Worm (Caenorhabditis elegans) whole organism, dauer: ENCODE measurements around the gene Y43C5A.4.

Experiments used
- unc-62 ChIP-seq: sonication (generic microtip); optimal IDR thresholded peaks from 2 replicates; lab custom pipeline; 2017; ENCODE audit warnings: missing biosample characterization, missing genetic modification reagents, missing genetic modification characterization

Gene Y43C5A.4

DNA sequence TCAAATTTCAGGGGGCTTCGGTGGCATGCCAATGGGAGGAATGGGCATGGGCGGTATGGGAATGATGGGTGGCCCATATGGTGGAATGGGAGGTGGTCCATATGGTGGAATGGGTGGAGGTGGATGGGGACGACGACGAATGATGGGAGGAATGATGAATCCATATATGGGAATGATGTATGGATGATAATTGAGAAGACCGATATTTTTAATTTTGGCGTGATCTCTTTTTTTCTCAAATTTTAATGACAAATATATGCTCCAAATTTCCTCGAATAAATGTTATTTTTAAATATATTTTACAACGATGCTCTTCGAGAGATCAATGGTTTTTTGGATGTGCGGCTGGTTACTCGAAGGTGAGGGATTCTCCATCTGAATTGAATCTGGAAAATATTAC lies at the start of gene Y43C5A.4:
Y43C5A.4 (plus strand) TSS at position 301 of the 400 bp plus-strand sequence.
- TF ChIP-seq unc-62 (GFP tag; lab: Kevin White, UChicago), result no peak

ce11 chrIV:10230971-10231370 lies 46.8 kb upstream of the Y43C5A.4 start, which contains the start of gene F01G10.5:
F01G10.5 (minus strand) TSS chrIV:10231071.
- no peak for TF ChIP-seq unc-62 (GFP tag; lab: Kevin White, UChicago)

- TF ChIP-seq unc-62 (GFP tag; lab: Kevin White, UChicago), result no peak
These were observed 45.4 kb upstream of the Y43C5A.4 start, which contains the start of gene F01G10.4 for ce11 chrIV:10232456-10232855. F01G10.4 (minus strand) TSS chrIV:10232556.

DNA sequence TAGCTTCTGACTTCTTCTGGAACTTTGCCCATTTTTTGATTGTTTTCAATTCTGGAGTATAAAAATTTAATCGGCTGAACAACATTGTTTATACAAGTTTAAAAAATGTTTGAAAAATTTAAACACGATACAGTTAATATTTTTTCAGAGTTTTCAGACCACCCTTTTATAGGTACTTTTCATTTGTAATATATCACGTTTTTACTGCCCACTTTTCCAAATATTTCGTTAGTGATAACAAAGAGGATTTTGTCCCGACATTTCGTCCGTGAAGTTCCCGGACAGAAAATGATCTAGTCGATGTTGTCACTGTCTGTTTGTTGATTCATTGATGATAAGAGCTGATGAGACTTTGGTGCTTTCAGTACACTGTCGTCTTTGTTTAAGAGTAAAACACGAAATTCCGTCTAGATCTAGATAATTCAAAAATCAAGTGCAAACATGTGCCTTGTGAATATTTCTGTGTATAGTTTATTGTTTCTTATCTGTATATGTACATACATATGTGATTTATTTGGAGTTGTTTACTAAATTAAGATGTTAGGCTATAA lies 42.5 kb upstream of the Y43C5A.4 start, which contains the start of gene ech-9:
ech-9 (minus strand) TSS at position 51 of the 551 bp plus-strand sequence.
- no peak for TF ChIP-seq unc-62 (GFP tag; lab: Kevin White, UChicago)

ce11 chrIV:10236106-10236505 lies 41.7 kb upstream of the Y43C5A.4 start:
- no peak for TF ChIP-seq unc-62 (GFP tag; lab: Kevin White, UChicago)

DNA sequence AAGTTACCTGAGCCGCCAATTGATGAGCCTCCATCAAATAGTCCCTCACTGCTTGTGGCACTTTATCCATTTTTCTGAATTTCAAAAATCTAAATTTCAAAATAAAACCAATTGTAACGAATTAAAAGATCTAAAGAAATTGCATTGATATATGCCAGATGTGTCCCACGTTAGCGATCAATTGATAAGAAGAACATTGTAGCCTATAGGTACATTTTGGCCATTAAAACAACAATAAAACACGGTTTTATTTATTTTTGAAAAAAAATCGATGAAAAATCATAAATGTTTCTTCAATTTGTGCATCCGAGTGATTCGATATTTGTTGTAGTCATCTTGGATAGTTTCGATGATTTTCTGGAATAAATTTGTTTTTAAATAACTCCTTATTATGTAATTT lies 38.8 kb upstream of the Y43C5A.4 start, which contains the start of gene ech-8:
ech-8 (minus strand) TSS at position 132 of the 400 bp plus-strand sequence.
- no peak for TF ChIP-seq unc-62 (GFP tag; lab: Kevin White, UChicago)

DNA sequence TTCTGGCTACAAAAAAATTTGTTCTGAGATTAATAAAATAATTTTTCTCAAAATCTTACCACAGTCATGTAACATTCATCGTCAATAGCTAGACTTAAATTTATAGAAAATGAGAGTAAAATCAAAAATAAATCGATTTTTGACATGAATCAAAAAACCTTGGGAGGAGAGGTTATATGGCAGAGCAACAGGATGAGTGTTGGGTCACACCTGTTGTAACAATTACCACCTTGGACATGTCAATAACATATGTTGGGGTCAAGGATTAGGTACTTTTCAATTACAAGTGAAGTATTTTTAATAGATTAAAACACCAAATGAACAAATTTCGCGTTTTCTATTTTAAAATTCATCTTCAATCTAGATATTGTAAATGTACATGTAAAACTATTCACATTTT lies 36.2 kb upstream of the Y43C5A.4 start, which contains the start of gene lipl-7:
lipl-7 (minus strand) TSS at position 165 of the 400 bp plus-strand sequence.
- TF ChIP-seq unc-62 (GFP tag; lab: Kevin White, UChicago), result no peak

DNA sequence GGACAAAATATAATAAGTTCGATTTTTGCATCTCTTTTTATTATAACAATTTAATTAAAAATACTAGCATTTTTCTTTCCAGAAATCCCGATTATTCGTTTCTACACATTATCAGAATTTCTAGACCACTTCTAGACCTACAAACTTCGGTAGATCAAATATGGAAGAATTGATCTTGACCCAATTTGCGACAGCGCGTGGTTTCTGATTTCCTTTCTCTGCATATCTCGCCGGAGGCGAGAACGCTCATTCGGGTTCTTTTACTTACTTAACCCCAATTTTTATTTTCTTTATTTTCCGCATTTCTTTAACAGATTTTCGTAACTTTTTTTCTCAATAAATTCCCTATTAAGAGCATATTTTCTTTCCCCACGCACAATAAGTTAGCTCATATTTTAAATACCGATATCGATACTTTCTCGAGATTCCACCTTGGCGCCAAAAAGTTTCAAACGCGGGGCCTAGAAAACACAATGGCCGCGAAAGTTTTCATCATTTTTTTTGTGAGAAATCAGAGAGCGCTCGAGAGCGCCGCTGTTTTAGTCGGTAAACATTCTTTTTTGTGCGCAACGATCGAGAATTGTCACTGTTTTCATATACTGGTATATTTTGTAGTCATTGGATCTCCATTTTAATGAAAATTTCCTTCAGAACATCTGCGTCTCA lies 35.2 kb upstream of the Y43C5A.4 start:
- TF ChIP-seq unc-62 (GFP tag; lab: Kevin White, UChicago), result no peak

- TF ChIP-seq unc-62 (GFP tag; lab: Kevin White, UChicago), result no peak
These were observed 34.5 kb upstream of the Y43C5A.4 start, which contains the start of gene tkt-1 for ce11 chrIV:10243276-10243675. tkt-1 (plus strand) TSS chrIV:10243612.

ce11 chrIV:10245666-10246210 lies 32.1 kb upstream of the Y43C5A.4 start, which contains the start of gene F01G10.10:
F01G10.10 (plus strand) TSS chrIV:10246160.
- TF ChIP-seq unc-62 (GFP tag; lab: Kevin White, UChicago), result no peak

DNA sequence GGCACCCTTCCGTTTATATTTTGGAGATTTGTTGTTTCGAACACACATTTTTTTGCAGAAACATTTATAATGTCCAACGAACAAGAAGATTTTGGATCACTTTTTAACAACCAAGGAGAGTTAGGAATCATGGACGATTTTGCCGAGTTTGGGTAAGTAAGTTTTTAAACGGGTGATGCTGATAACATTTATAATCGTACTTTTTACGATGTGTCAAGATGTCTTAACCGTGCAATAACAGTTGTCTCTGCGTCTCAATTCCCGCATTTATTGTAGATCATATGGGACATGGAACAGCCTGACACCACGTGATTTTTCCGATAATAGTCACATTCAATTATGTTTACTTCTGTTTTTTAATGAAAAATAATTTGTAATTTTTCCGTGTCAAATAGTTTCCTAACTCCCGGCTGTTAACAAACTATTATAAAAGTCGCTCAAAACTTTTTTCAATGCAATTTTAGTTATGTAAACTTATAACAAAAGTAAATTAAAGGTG lies 27.2 kb upstream of the Y43C5A.4 start, which contains the start of gene daf-14:
daf-14 (plus strand) TSS at position 51 of the 499 bp plus-strand sequence.
- no peak for TF ChIP-seq unc-62 (GFP tag; lab: Kevin White, UChicago)

DNA sequence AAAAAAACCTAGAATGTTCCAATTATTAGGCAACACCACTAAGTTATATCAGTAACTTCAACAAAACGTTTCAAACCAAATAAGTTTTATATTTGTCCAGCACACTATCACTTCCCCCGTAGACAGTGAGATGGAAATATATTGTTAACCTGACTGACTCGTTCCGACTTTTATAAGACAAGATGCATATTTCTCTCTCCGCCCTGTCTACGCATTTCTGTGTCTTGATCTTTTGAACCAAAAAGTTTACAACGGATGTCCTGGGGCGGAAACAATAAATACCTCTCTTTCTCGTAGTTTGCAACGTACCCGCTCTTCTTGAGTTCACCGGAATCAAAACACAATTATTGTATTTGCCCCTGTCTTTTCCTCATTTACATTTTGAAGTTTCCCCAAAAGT lies 26.6 kb upstream of the Y43C5A.4 start:
- TF ChIP-seq unc-62 (GFP tag; lab: Kevin White, UChicago), result no peak

ce11 chrIV:10251764-10252163 lies 26.1 kb upstream of the Y43C5A.4 start:
- TF ChIP-seq unc-62 (GFP tag; lab: Kevin White, UChicago), result no peak

ce11 chrIV:10252350-10252792 lies 25.4 kb upstream of the Y43C5A.4 start:
- TF ChIP-seq unc-62 (GFP tag; lab: Kevin White, UChicago), result no peak

- TF ChIP-seq unc-62 (GFP tag; lab: Kevin White, UChicago), result no peak
These were observed 24.8 kb upstream of the Y43C5A.4 start for ce11 chrIV:10252886-10253639.
